Fruit fly (Drosophila melanogaster): ENCODE results near the gene CG4907.

CG4907 gene

DNA sequence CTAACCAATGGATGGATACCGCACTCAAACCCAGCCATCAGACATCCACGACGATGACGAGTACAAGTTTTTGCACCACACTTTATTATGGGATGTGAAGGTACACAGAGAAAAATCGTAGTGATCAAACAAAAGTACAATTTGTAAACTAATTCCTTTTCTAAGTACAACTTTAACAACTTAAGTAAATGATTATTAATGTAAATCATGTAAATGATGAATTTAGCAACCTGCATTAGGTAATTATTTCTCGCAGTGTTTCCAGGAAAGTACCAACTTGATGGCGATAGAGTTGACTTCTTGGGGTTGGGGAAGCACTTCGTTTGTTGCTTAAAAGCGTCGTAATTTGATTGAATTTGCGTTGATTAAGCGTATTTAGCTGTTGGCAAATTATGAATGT is 47.4 kb downstream of the CG4907 start (continued):
- TF ChIP-seq CG1233 (GFP tag; optimal IDR thresholded peaks at IDR 0.05), result peak; percentile 37
- peak; percentile 62 for TF ChIP-seq Fer3 (tag; optimal IDR thresholded peaks at IDR 0.05)
- peak; percentile 71 for TF ChIP-seq phol (tag; optimal IDR thresholded peaks at IDR 0.05)
- TF ChIP-seq bcd (GFP tag; optimal IDR thresholded peaks at IDR 0.05), result peak; percentile 39
- peak; percentile 43 for TF ChIP-seq fd96Cb (tag; optimal IDR thresholded peaks at IDR 0.05)
- TF ChIP-seq Hmr (GFP tag; optimal IDR thresholded peaks at IDR 0.05), result peak; percentile 69
- TF ChIP-seq Deaf1 (tag; optimal IDR thresholded peaks at IDR 0.05), result peak; percentile 35
- no peak for TF ChIP-seq sima (GFP tag; optimal IDR thresholded peaks at IDR 0.05)
- no peak for TF ChIP-seq Tbp (GFP tag; optimal IDR thresholded peaks at IDR 0.05)
- peak; percentile 50 for TF ChIP-seq CG17568 (GFP tag; optimal IDR thresholded peaks at IDR 0.05)
- TF ChIP-seq tup (GFP tag; optimal IDR thresholded peaks at IDR 0.05), result peak; percentile 47
- no peak for TF ChIP-seq luna (GFP tag; optimal IDR thresholded peaks at IDR 0.05)
- TF ChIP-seq CG18476 (GFP tag; optimal IDR thresholded peaks at IDR 0.05), result peak; percentile 11
- TF ChIP-seq Rx (GFP tag; IDR thresholded peaks at IDR 0.05), result no peak
- peak; percentile 85 for TF ChIP-seq gem (tag; optimal IDR thresholded peaks at IDR 0.05)
- TF ChIP-seq slp2 (GFP tag; optimal IDR thresholded peaks at IDR 0.05), result peak; percentile 20
- TF ChIP-seq tio (GFP tag; optimal IDR thresholded peaks at IDR 0.05), result peak; percentile 57
- 0 out of 3 replicates have a peak, but pooled peaks have one; percentile 50 for TF ChIP-seq H15 (GFP tag; IDR thresholded peaks at IDR 0.05)
- peak; percentile 34 for TF ChIP-seq nerfin-1 (tag; optimal IDR thresholded peaks at IDR 0.05)
- TF ChIP-seq trh (GFP tag; optimal IDR thresholded peaks at IDR 0.05), result peak; percentile 26
- peak; percentile 88 for TF ChIP-seq ci (GFP tag; IDR thresholded peaks at IDR 0.05)
- TF ChIP-seq CG17328 (GFP tag; IDR thresholded peaks at IDR 0.05), result peak; percentile 87
- TF ChIP-seq CG5180 (GFP tag; optimal IDR thresholded peaks at IDR 0.05), result peak; percentile 35
- TF ChIP-seq ewg (GFP tag; optimal IDR thresholded peaks at IDR 0.05), result peak; percentile 30
- TF ChIP-seq CG5953 (GFP tag; IDR thresholded peaks at IDR 0.05), result peak; percentile 56; the same call in 1 of the 2 replicates
- TF ChIP-seq CG7786 (GFP tag; optimal IDR thresholded peaks at IDR 0.05), result peak; percentile 60
- TF ChIP-seq Hr51 (GFP tag; optimal IDR thresholded peaks at IDR 0.05), result peak; percentile 56 to 73
- no peak for TF ChIP-seq gro (GFP tag; optimal IDR thresholded peaks at IDR 0.05)
- TF ChIP-seq caup (GFP tag; optimal IDR thresholded peaks at IDR 0.05; ENCODE audit: severe bottlenecking), result peak; percentile 30
- TF ChIP-seq dmrt11E (tag; optimal IDR thresholded peaks at IDR 0.05), result peak; percentile 73
- peak; percentile 63 for TF ChIP-seq jing (GFP tag; optimal IDR thresholded peaks at IDR 0.05)
- peak; percentile 56 for TF ChIP-seq sisA (GFP tag; IDR thresholded peaks at IDR 0.05)
- TF ChIP-seq CG8290 (GFP tag; optimal IDR thresholded peaks at IDR 0.05), result no peak
- peak in 1 of 2 experiments; percentile 91 for TF ChIP-seq CG8290 (tag; optimal IDR thresholded peaks at IDR 0.05)
- TF ChIP-seq wdn (GFP tag; IDR thresholded peaks at IDR 0.05), result peak; percentile 40; the same call in 1 of the 2 replicates
- peak; percentile 59 for TF ChIP-seq CG31441 (GFP tag; IDR thresholded peaks at IDR 0.05)
- TF ChIP-seq her (GFP tag; optimal IDR thresholded peaks at IDR 0.05), result peak; percentile 35
- peak; percentile 75 for TF ChIP-seq nmo (GFP tag; optimal IDR thresholded peaks at IDR 0.05)
- no peak for TF ChIP-seq C15 (GFP tag; IDR thresholded peaks at IDR 0.05)
- peak; percentile 61 for TF ChIP-seq NfI (GFP tag; optimal IDR thresholded peaks at IDR 0.05)
- no peak for TF ChIP-seq kah (GFP tag; optimal IDR thresholded peaks at IDR 0.05)
- TF ChIP-seq chn (GFP tag; optimal IDR thresholded peaks at IDR 0.05), result peak; percentile 59
- TF ChIP-seq CG6854 (GFP tag; optimal IDR thresholded peaks at IDR 0.05), result peak; percentile 50
- peak; percentile 61 for TF ChIP-seq wor (GFP tag; IDR thresholded peaks at IDR 0.05)
- no peak for TF ChIP-seq CG33557 (GFP tag; optimal IDR thresholded peaks at IDR 0.05)
- TF ChIP-seq PHDP (tag; optimal IDR thresholded peaks at IDR 0.05), result peak; percentile 76
- TF ChIP-seq Sox100B (GFP tag; optimal IDR thresholded peaks at IDR 0.05), result peak; percentile 39
- peak; percentile 57 for TF ChIP-seq CG1602 (GFP tag; optimal IDR thresholded peaks at IDR 0.05)
- TF ChIP-seq CG10267 (tag; optimal IDR thresholded peaks at IDR 0.05), result peak; percentile 37
- 0 out of 2 replicates have a peak, but pooled peaks have one; percentile 34 for TF ChIP-seq E2f1 (GFP tag; IDR thresholded peaks at IDR 0.05)
- peak; percentile 46 for TF ChIP-seq CG13296 (GFP tag; optimal IDR thresholded peaks at IDR 0.05)

All from whole organism, embryonic.